Fruit fly (Drosophila melanogaster) whole organism: Measurements from ENCODE around the gene ChAT.

Experiments
- CG8478 ChIP-seq: fragments of >200 bp; optimal IDR thresholded peaks from 2 replicates; lab custom pipeline; 2018; ENCODE audit warnings: inconsistent platforms
- Dll ChIP-seq: fragments of >200 bp; optimal IDR thresholded peaks from 2 replicates; lab custom pipeline; 2017
- EcR ChIP-seq, 2 experiments: fragments of >200 bp; optimal IDR thresholded peaks; 2 replicates each; lab custom pipeline; 2017; ENCODE audit warnings: missing biosample characterization in 2 of 2, missing genetic modification characterization in 2 of 2, missing genetic modification reagents in 2 of 2
- pan ChIP-seq: fragments of >200 bp; optimal IDR thresholded peaks from 2 replicates; lab custom pipeline; 2017
- psq ChIP-seq: fragments of >200 bp; optimal IDR thresholded peaks from 2 replicates; lab custom pipeline; 2017
- usp ChIP-seq: fragments of >200 bp; optimal IDR thresholded peaks from 2 replicates; lab custom pipeline; 2017; ENCODE audit warnings: missing biosample characterization, missing genetic modification characterization, mixed read lengths

The ChAT gene

dm6 chr3R:18705150-18705549 lies at the start of gene ChAT, which contains the start of gene VAChT:
ChAT (plus strand) TSS chr3R:18705501.
VAChT (plus strand) TSS chr3R:18705501.
- TF ChIP-seq CG8478 (lab: Kevin White, UChicago) (no peak), EcR (GFP tag; optimal IDR thresholded peaks at IDR 0.05; lab: Kevin White, UChicago) (no peak), Dll (lab: Kevin White, UChicago) (no peak), psq (lab: Kevin White, UChicago) (no peak), pan (lab: Kevin White, UChicago) (no peak), usp (GFP tag; lab: Kevin White, UChicago) (no peak)

DNA sequence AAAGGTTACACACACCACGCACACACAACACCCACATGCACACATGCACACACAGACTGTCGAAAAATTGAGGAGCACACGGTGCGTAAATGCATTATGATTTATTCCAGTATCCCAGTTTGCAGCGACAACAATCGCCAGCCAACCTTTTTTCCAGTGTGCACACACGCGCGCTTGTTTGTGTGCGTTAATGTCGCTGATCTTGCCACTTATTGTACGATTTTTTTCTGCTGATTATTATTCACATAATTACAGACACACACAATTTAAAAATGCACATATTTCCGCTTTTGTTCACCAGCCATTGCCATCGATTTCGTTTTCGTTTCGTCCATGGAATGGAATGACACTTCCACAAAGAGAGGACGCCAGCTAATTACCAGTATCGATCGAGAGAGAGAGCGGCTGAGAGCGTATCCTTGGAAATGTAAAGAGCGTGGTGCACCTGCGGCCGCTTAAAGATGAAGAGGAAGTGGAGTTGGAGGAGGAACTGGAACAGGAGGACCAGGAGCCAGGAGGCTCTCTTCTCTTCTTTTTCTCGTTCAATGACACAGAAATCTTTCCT lies 46.8 kb upstream of the ChAT start:
- TF ChIP-seq psq (lab: Kevin White, UChicago) (no peak), EcR (GFP tag; optimal IDR thresholded peaks at IDR 0.05; lab: Kevin White, UChicago) (no peak), pan (lab: Kevin White, UChicago) (no peak), Dll (lab: Kevin White, UChicago) (peak; percentile 61), CG8478 (lab: Kevin White, UChicago) (no peak), usp (GFP tag; lab: Kevin White, UChicago) (no peak)

DNA sequence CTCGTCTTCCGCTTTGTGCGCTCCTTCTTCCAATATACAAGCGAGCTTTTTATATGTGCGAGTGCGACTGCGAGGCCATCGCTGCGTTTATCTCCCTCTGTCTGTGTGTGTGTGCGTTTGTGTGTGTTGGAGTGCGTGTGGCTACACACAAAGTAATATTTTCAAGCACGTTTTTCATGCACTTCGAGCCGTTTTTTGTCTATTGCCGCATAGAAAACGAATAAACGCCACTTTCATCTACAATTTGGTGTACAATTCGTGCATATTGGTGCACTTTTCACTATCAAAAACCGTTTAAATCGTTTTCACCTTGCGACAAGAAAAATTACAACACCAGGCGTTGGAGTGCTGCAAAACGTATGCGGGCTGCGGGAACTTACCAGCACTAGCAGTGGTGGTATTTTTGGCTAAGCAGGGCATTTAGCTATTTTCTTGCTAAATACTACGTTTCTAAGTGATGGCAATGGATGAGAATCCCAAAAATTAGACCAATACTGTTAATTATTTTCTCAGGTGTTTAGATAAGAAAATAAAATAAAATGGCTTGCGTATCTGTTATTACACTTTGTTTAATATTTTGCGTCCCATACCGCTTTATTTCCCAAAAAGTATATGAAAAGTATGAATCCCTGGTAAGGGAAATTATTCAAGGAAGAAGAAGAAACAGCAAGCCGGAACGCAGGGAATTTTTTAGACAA lies 46.2 kb upstream of the ChAT start, which contains the start of the genes CG31224 and CstF64:
Gene CG31224 (minus strand): TSS at position 365 of the 698 bp plus-strand sequence.
Gene CstF64 (plus strand): TSS at position 674 of the 698 bp plus-strand sequence.
- TF ChIP-seq Dll (lab: Kevin White, UChicago) (no peak), EcR (GFP tag; optimal IDR thresholded peaks at IDR 0.05; lab: Kevin White, UChicago) (no peak), usp (GFP tag; lab: Kevin White, UChicago) (no peak), psq (lab: Kevin White, UChicago) (no peak), CG8478 (lab: Kevin White, UChicago) (no peak), pan (lab: Kevin White, UChicago) (no peak)

DNA sequence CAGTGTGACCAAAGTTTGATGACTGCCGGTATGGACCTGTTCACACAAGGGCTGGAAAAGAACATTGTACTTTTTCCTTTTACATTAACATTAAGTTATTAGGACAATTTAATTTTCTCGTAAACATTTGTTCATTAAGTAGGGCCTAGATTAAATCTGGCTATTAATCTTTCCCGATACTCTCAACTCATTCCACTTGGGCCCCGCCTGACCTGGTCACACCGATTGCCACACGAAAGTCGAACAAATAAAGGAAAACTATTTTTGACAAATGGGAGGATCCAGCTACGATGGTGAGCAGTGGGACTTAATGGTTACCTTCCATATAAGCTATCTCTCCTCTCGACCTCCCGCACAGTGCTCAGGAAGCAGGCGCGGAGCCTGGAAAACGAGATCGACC lies 41.8 kb upstream of the ChAT start, which contains the start of the genes Cpsf73 and Gos28:
Gene Cpsf73 (minus strand): TSS at position 28 of the 400 bp plus-strand sequence.
Gene Gos28 (plus strand): TSS at position 214 of the 400 bp plus-strand sequence.
- TF ChIP-seq Dll (lab: Kevin White, UChicago), result no peak

DNA sequence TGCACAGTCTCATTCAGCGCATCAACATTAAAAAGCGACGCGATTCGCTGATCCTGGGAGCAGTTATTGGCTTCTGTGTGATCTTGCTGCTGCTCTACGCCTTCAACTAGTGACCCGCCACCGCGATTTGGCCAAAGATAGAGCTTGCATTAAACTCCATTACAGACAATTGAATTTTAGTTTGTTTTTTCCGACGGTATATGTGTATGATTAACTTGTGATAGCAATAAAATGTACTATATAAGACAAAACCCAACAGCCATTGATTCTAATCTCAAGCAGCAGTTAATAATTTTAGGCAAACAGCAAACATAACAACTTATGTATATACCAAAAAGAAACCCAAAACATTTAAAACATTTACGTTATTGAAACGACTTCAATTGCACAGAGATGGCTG lies 40.2 kb upstream of the ChAT start, which contains the start of gene CG31231:
Gene CG31231 (plus strand): TSS at position 301 of the 400 bp plus-strand sequence.
- no peak for TF ChIP-seq usp (GFP tag; lab: Kevin White, UChicago)
- no peak for TF ChIP-seq Dll (lab: Kevin White, UChicago)

dm6 chr3R:18667659-18668248 lies 37.5 kb upstream of the ChAT start, which contains the start of gene CG31229:
CG31229 (plus strand) TSS chr3R:18667852.
- TF ChIP-seq EcR (GFP tag; optimal IDR thresholded peaks at IDR 0.05; lab: Kevin White, UChicago) (no peak), CG8478 (lab: Kevin White, UChicago) (no peak), pan (lab: Kevin White, UChicago) (no peak), psq (lab: Kevin White, UChicago) (no peak), Dll (lab: Kevin White, UChicago) (no peak), usp (GFP tag; lab: Kevin White, UChicago) (no peak)

- TF ChIP-seq EcR (GFP tag; optimal IDR thresholded peaks at IDR 0.05; lab: Kevin White, UChicago), result no peak
- no peak for TF ChIP-seq pan (lab: Kevin White, UChicago)
- no peak for TF ChIP-seq usp (GFP tag; lab: Kevin White, UChicago)
- no peak for TF ChIP-seq CG8478 (lab: Kevin White, UChicago)
- TF ChIP-seq Dll (lab: Kevin White, UChicago), result no peak
- TF ChIP-seq psq (lab: Kevin White, UChicago), result no peak
Measured at dm6 chr3R:18669152-18669551, 36.1 kb upstream of the ChAT start, which contains the start of gene CG7702. CG7702 (plus strand) TSS chr3R:18669390.

- TF ChIP-seq Dll (lab: Kevin White, UChicago) (no peak), EcR (GFP tag; optimal IDR thresholded peaks at IDR 0.05; lab: Kevin White, UChicago) (no peak), psq (lab: Kevin White, UChicago) (no peak), usp (GFP tag; lab: Kevin White, UChicago) (no peak), CG8478 (lab: Kevin White, UChicago) (no peak), pan (lab: Kevin White, UChicago) (no peak)
Measured at dm6 chr3R:18669812-18670211, 35.5 kb upstream of the ChAT start.

DNA sequence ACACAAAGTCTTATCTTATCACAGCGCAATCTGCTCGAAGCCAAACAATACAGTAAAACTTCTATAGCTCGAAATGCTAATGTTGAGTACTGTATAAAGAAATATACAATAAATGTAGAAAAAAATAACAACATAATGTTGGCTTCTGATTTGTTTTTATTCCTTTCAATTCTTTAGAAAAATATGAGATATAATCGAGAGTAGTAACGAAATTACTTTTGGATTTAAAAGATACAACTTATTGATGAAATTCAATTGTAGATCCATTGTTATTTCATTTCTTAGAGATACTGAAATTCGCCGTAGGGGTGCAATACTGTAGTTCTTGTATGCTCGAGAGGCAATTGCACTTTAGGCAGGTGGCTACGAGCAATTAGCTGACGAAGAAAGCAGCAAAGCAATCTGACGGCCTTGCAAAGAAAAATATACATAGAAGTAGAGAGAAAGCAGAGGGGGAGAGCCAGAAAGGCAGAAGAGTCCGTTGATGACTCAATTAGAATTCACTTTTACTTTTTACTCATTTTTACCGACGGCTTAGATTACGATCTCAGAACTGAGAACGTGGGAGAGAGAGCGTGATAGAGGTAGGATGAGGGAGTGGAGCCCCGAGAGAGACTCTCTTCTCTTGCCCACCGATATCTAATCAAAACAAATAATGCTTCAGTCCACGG lies 34.7 kb upstream of the ChAT start:
- no peak for TF ChIP-seq CG8478 (lab: Kevin White, UChicago)
- no peak for TF ChIP-seq pan (lab: Kevin White, UChicago)
- no peak for TF ChIP-seq psq (lab: Kevin White, UChicago)
- no peak for TF ChIP-seq Dll (lab: Kevin White, UChicago)
- TF ChIP-seq EcR (GFP tag; optimal IDR thresholded peaks at IDR 0.05; lab: Kevin White, UChicago), result no peak
- TF ChIP-seq usp (GFP tag; lab: Kevin White, UChicago), result no peak

dm6 chr3R:18671112-18671729 lies 34.1 kb upstream of the ChAT start, which contains the start of gene CG31230:
CG31230 (plus strand) TSS chr3R:18671679.
- TF ChIP-seq EcR (GFP tag; optimal IDR thresholded peaks at IDR 0.05; lab: Kevin White, UChicago) (no peak), CG8478 (lab: Kevin White, UChicago) (no peak), pan (lab: Kevin White, UChicago) (no peak), Dll (lab: Kevin White, UChicago) (no peak), psq (lab: Kevin White, UChicago) (no peak), usp (GFP tag; lab: Kevin White, UChicago) (no peak)
